Fruit fly (Drosophila melanogaster) whole organism, embryonic: ENCODE data around the gene Mst57Da.

Experiments
- CG10321 ChIP-seq: fragments of 200-800 bp; sonication (Bioruptor generic); IDR thresholded peaks from 2 replicates; pipeline ENCODE4 v1.3.6; 2022; ENCODE audit warnings: missing biosample characterization, missing genetic modification characterization
- CG10462 ChIP-seq: fragments of 200-800 bp; sonication (Bioruptor generic); optimal IDR thresholded peaks from 2 replicates; lab custom pipeline; 2016; ENCODE audit warnings: missing biosample characterization, missing genetic modification characterization
- CG11085 ChIP-seq: fragments of 200-800 bp; sonication (Bioruptor generic); IDR thresholded peaks from 2 replicates; pipeline ENCODE4 v1.3.6; 2022; ENCODE audit warnings: missing biosample characterization, missing genetic modification characterization
- CG11695 ChIP-seq: fragments of 200-800 bp; sonication (Bioruptor generic); IDR thresholded peaks from 3 replicates; pipeline ENCODE4 v1.3.6; 2022; ENCODE audit warnings: missing biosample characterization, missing genetic modification characterization
- CG12299 ChIP-seq: fragments of 200-800 bp; sonication (Bioruptor generic); optimal IDR thresholded peaks from 2 replicates; lab custom pipeline; 2018; ENCODE audit warnings: missing biosample characterization, mild to moderate bottlenecking, missing genetic modification characterization
- CG14441 ChIP-seq: fragments of 200-800 bp; sonication (Bioruptor generic); IDR thresholded peaks from 2 replicates; pipeline ENCODE4 v1.3.6; 2022; ENCODE audit warnings: missing biosample characterization, missing genetic modification characterization
- CG14710 ChIP-seq: fragments of 200-800 bp; sonication (Bioruptor generic); optimal IDR thresholded peaks from 3 replicates; lab custom pipeline; 2019; ENCODE audit warnings: missing biosample characterization, mild to moderate bottlenecking, missing genetic modification characterization, moderate library complexity
- CG15269 ChIP-seq: fragments of 200-800 bp; sonication (Bioruptor generic); optimal IDR thresholded peaks from 2 replicates; lab custom pipeline; 2018; ENCODE audit warnings: missing biosample characterization, mild to moderate bottlenecking, missing genetic modification characterization, moderate library complexity
- CG1602 ChIP-seq: fragments of 200-800 bp; sonication (Bioruptor generic); optimal IDR thresholded peaks from 3 replicates; lab custom pipeline; 2016; ENCODE audit warnings: missing biosample characterization, missing genetic modification characterization
- CG17385 ChIP-seq: fragments of 200-800 bp; sonication (Bioruptor generic); optimal IDR thresholded peaks from 3 replicates; lab custom pipeline; 2018; ENCODE audit warnings: missing biosample characterization, mild to moderate bottlenecking, missing genetic modification characterization
- CG17802 ChIP-seq: fragments of 200-800 bp; sonication (Bioruptor generic); optimal IDR thresholded peaks from 2 replicates; lab custom pipeline; 2018; ENCODE audit warnings: missing biosample characterization, mild to moderate bottlenecking, missing genetic modification characterization, moderate library complexity
- CG17829 ChIP-seq: fragments of 200-800 bp; optimal IDR thresholded peaks from 2 replicates; lab custom pipeline; 2019; ENCODE audit warnings: missing biosample characterization, mild to moderate bottlenecking, missing genetic modification characterization, moderate library complexity
- CG18764 ChIP-seq: fragments of 200-800 bp; sonication (Bioruptor generic); optimal IDR thresholded peaks from 3 replicates; lab custom pipeline; 2016; ENCODE audit warnings: missing biosample characterization, missing genetic modification characterization
- CG34224 ChIP-seq: fragments of 200-800 bp; sonication (Bioruptor generic); IDR thresholded peaks from 3 replicates; pipeline ENCODE4 v1.3.6; 2022; ENCODE audit warnings: missing biosample characterization, missing genetic modification characterization; ENCODE audit not compliant: partially characterized antibody
- CG34376 ChIP-seq: fragments of 200-800 bp; sonication (Bioruptor generic); optimal IDR thresholded peaks from 2 replicates; lab custom pipeline; 2018; ENCODE audit warnings: missing biosample characterization, mild to moderate bottlenecking, missing genetic modification characterization
- CG3838 ChIP-seq: fragments of 200-800 bp; sonication (Bioruptor generic); optimal IDR thresholded peaks from 3 replicates; lab custom pipeline; 2016; ENCODE audit warnings: missing biosample characterization, missing genetic modification characterization
- CG3847 ChIP-seq: fragments of 200-800 bp; sonication (Bioruptor generic); IDR thresholded peaks from 2 replicates; pipeline ENCODE4 v1.3.6; 2022; ENCODE audit warnings: missing biosample characterization, missing genetic modification characterization
- CG6272 ChIP-seq: fragments of 200-800 bp; sonication (Bioruptor generic); IDR thresholded peaks from 2 replicates; pipeline ENCODE4 v1.3.6; 2022; ENCODE audit warnings: missing biosample characterization, missing genetic modification characterization
- CG6683 ChIP-seq: fragments of 200-800 bp; sonication (Bioruptor generic); optimal IDR thresholded peaks from 2 replicates; lab custom pipeline; 2017; ENCODE audit warnings: missing biosample characterization, mild to moderate bottlenecking, missing genetic modification characterization, missing genetic modification reagents
- CG6765 ChIP-seq: fragments of 200-800 bp; sonication (Bioruptor generic); optimal IDR thresholded peaks from 3 replicates; lab custom pipeline; 2017; ENCODE audit warnings: missing biosample characterization, mild to moderate bottlenecking, missing genetic modification characterization
- CG8281 ChIP-seq: fragments of 200-800 bp; sonication (Bioruptor generic); optimal IDR thresholded peaks from 2 replicates; lab custom pipeline; 2018; ENCODE audit warnings: missing biosample characterization, mild to moderate bottlenecking, missing genetic modification characterization, moderate library complexity
- CG9876 ChIP-seq: fragments of 200-800 bp; sonication (Bioruptor generic); optimal IDR thresholded peaks from 2 replicates; lab custom pipeline; 2016; ENCODE audit warnings: missing biosample characterization, missing genetic modification characterization
- CkIIα-i1 ChIP-seq: fragments of 200-800 bp; sonication (Bioruptor generic); IDR thresholded peaks from 2 replicates; pipeline ENCODE4 v1.3.6; 2022; ENCODE audit warnings: missing biosample characterization, missing genetic modification characterization
- CrebB ChIP-seq: fragments of 200-800 bp; sonication (Bioruptor generic); optimal IDR thresholded peaks from 3 replicates; lab custom pipeline; 2018; ENCODE audit warnings: missing biosample characterization, mild to moderate bottlenecking, missing genetic modification characterization
- D19A ChIP-seq: fragments of 200-800 bp; optimal IDR thresholded peaks from 3 replicates; lab custom pipeline; 2019; ENCODE audit warnings: missing biosample characterization, mild to moderate bottlenecking, missing genetic modification characterization, moderate library complexity
- E2f1 ChIP-seq: fragments of 200-800 bp; sonication (Bioruptor generic); IDR thresholded peaks from 2 replicates; pipeline ENCODE4 v1.3.6; 2022; ENCODE audit warnings: missing biosample characterization, missing genetic modification characterization
- Jarid2 ChIP-seq: fragments of 200-800 bp; sonication (Bioruptor generic); optimal IDR thresholded peaks from 3 replicates; lab custom pipeline; 2017; ENCODE audit warnings: mild to moderate bottlenecking, missing biosample characterization, missing genetic modification reagents, missing genetic modification characterization
- Lpt ChIP-seq: fragments of >200 bp; optimal IDR thresholded peaks from 2 replicates; lab custom pipeline; 2018; ENCODE audit warnings: missing biosample characterization, missing genetic modification characterization
- Nf-YC ChIP-seq: fragments of 200-800 bp; optimal IDR thresholded peaks from 3 replicates; lab custom pipeline; 2019; ENCODE audit warnings: missing biosample characterization, mild to moderate bottlenecking, missing genetic modification characterization, moderate library complexity
- Oaz ChIP-seq: fragments of 200-800 bp; sonication (Bioruptor generic); IDR thresholded peaks from 2 replicates; pipeline ENCODE4 v1.3.6; 2022; ENCODE audit warnings: missing biosample characterization, missing genetic modification characterization
- PHDP ChIP-seq: fragments of 200-800 bp; sonication (Bioruptor generic); optimal IDR thresholded peaks from 3 replicates; lab custom pipeline; 2018; ENCODE audit warnings: missing biosample characterization, mild to moderate bottlenecking, missing genetic modification characterization, moderate library complexity
- Ravus ChIP-seq: fragments of 200-800 bp; sonication (Bioruptor generic); IDR thresholded peaks from 2 replicates; pipeline ENCODE4 v1.3.6; 2022; ENCODE audit warnings: missing biosample characterization, missing genetic modification characterization
- Rx ChIP-seq: fragments of 200-800 bp; sonication (Bioruptor generic); IDR thresholded peaks from 2 replicates; pipeline ENCODE4 v1.3.6; 2022; ENCODE audit warnings: missing biosample characterization, missing genetic modification characterization
- Scr ChIP-seq: fragments of 200-800 bp; sonication (Bioruptor generic); IDR thresholded peaks from 2 replicates; pipeline ENCODE4 v1.3.6; 2022; ENCODE audit warnings: missing biosample characterization, missing genetic modification characterization; ENCODE audit not compliant: partially characterized antibody
- Sry-δ ChIP-seq: fragments of 200-800 bp; sonication (Bioruptor generic); optimal IDR thresholded peaks from 2 replicates; lab custom pipeline; 2016; ENCODE audit warnings: missing biosample characterization, missing genetic modification characterization
- bab2 ChIP-seq: fragments of 200-800 bp; sonication (Bioruptor generic); optimal IDR thresholded peaks from 2 replicates; lab custom pipeline; 2016; ENCODE audit warnings: missing biosample characterization, missing genetic modification characterization
- caup ChIP-seq: fragments of 200-800 bp; sonication (Bioruptor generic); optimal IDR thresholded peaks from 3 replicates; lab custom pipeline; 2017; ENCODE audit warnings: missing biosample characterization, mild to moderate bottlenecking, missing genetic modification characterization, moderate library complexity; ENCODE audit not compliant: severe bottlenecking
- chif ChIP-seq, 2 experiments: fragments of 200-800 bp; sonication (Bioruptor generic); optimal IDR thresholded peaks; 3 replicates each; lab custom pipeline; 2016; ENCODE audit warnings: missing biosample characterization in 2 of 2, missing genetic modification characterization in 2 of 2
- ci ChIP-seq: fragments of 200-800 bp; sonication (Bioruptor generic); IDR thresholded peaks from 3 replicates; pipeline ENCODE4 v1.3.6; 2022; ENCODE audit warnings: missing biosample characterization, missing genetic modification characterization
- crol ChIP-seq: fragments of 200-800 bp; sonication (Bioruptor generic); IDR thresholded peaks from 2 replicates; pipeline ENCODE4 v1.3.6; 2022; ENCODE audit warnings: missing biosample characterization, missing genetic modification characterization
- esg ChIP-seq: fragments of 200-800 bp; sonication (Bioruptor generic); conservative IDR thresholded peaks from 2 replicates; pipeline ENCODE4 v1.3.6; 2022; ENCODE audit warnings: missing biosample characterization, missing genetic modification characterization
- exex ChIP-seq: fragments of 200-800 bp; sonication (Bioruptor generic); optimal IDR thresholded peaks from 4 replicates; lab custom pipeline; 2018; ENCODE audit warnings: missing biosample characterization, mild to moderate bottlenecking, missing genetic modification characterization, moderate library complexity
- fru ChIP-seq: fragments of >200 bp; optimal IDR thresholded peaks from 2 replicates; lab custom pipeline; 2017
- fu2 ChIP-seq: fragments of 200-800 bp; sonication (Bioruptor generic); optimal IDR thresholded peaks from 2 replicates; lab custom pipeline; 2016; ENCODE audit warnings: missing biosample characterization, missing genetic modification characterization
- gem ChIP-seq: fragments of 200-800 bp; sonication (Bioruptor generic); optimal IDR thresholded peaks from 2 replicates; lab custom pipeline; 2019; ENCODE audit warnings: missing biosample characterization, mild to moderate bottlenecking, missing genetic modification characterization, moderate library complexity
- kni ChIP-seq: fragments of 200-800 bp; sonication (Bioruptor generic); optimal IDR thresholded peaks from 3 replicates; lab custom pipeline; 2017; ENCODE audit warnings: mild to moderate bottlenecking, missing biosample characterization, missing genetic modification reagents, missing genetic modification characterization
- onecut ChIP-seq: fragments of 200-800 bp; sonication (Bioruptor generic); IDR thresholded peaks from 2 replicates; pipeline ENCODE4 v1.3.6; 2022; ENCODE audit warnings: missing biosample characterization, missing genetic modification characterization
- scrt ChIP-seq: fragments of 200-800 bp; sonication (Bioruptor generic); optimal IDR thresholded peaks from 2 replicates; lab custom pipeline; 2018; ENCODE audit warnings: missing biosample characterization, mild to moderate bottlenecking, missing genetic modification characterization, moderate library complexity
- slbo ChIP-seq: fragments of 200-800 bp; sonication (Bioruptor generic); IDR thresholded peaks from 2 replicates; pipeline ENCODE4 v1.3.6; 2022; ENCODE audit warnings: missing biosample characterization, missing genetic modification characterization
- wdn ChIP-seq: fragments of 200-800 bp; sonication (Bioruptor generic); IDR thresholded peaks from 2 replicates; pipeline ENCODE4 v1.3.6; 2022; ENCODE audit warnings: missing biosample characterization, missing genetic modification characterization

The Mst57Da gene

dm6 chr3R:25880198-25880970 lies 48.7 kb upstream of the Mst57Da start (continued):
- no peak for TF ChIP-seq fu2 (GFP tag; lab: Kevin White, UChicago)
- no peak for TF ChIP-seq CG34224 (GFP tag; lab: Robert Waterston, UW)
- no peak for TF ChIP-seq CG6765 (GFP tag; lab: Kevin White, UChicago)
- no peak for TF ChIP-seq CG11085 (GFP tag; lab: Robert Waterston, UW)
- no peak for TF ChIP-seq CrebB (tag; lab: Kevin White, UChicago)
- no peak for TF ChIP-seq CG9876 (GFP tag; lab: Kevin White, UChicago)
- no peak for TF ChIP-seq CG6272 (GFP tag; lab: Robert Waterston, UW)
- peak; percentile 64 for TF ChIP-seq CG14710
- peak; percentile 81 for TF ChIP-seq gem (tag; lab: Kevin White, UChicago)
- TF ChIP-seq Rx (GFP tag; lab: Robert Waterston, UW), result no peak
- no peak for TF ChIP-seq CkIIα-i1
- TF ChIP-seq kni, result no peak
- no peak for TF ChIP-seq Scr (GFP tag; lab: Robert Waterston, UW)
- no peak for TF ChIP-seq CG10321 (GFP tag; lab: Robert Waterston, UW)
- peak; percentile 15 for TF ChIP-seq Jarid2
- TF ChIP-seq bab2, result peak; percentile 15
- peak; percentile 35; the same call in 1 of the 2 replicates for TF ChIP-seq E2f1
- peak; percentile 68 for TF ChIP-seq ci (GFP tag; lab: Robert Waterston, UW)
- no peak for TF ChIP-seq CG8281 (tag; lab: Kevin White, UChicago)
- TF ChIP-seq Nf-YC (tag; lab: Kevin White, UChicago), result peak; percentile 1
- no peak for TF ChIP-seq CG3847 (GFP tag; lab: Robert Waterston, UW)
- peak; percentile 54 for TF ChIP-seq CG17385 (GFP tag; lab: Kevin White, UChicago)
- TF ChIP-seq caup (GFP tag; lab: Kevin White, UChicago), result peak; percentile 27
- TF ChIP-seq slbo (GFP tag; lab: Robert Waterston, UW), result peak; percentile 59
- TF ChIP-seq CG1602 (GFP tag; lab: Kevin White, UChicago), result peak; percentile 31
- peak; percentile 92 for TF ChIP-seq crol
- TF ChIP-seq CG17829 (tag; lab: Kevin White, UChicago), result peak; percentile 65
- TF ChIP-seq chif (GFP tag; optimal IDR thresholded peaks at IDR 0.05; lab: Kevin White, UChicago), result peak in 1 of 2 experiments; percentile 5
- no peak for TF ChIP-seq CG34376
- no peak for TF ChIP-seq wdn (GFP tag; lab: Robert Waterston, UW)
- TF ChIP-seq scrt (GFP tag; lab: Kevin White, UChicago), result no peak
- no peak for TF ChIP-seq CG17802 (tag; lab: Kevin White, UChicago)
- TF ChIP-seq Sry-δ (GFP tag; lab: Kevin White, UChicago), result no peak
- TF ChIP-seq CG6683 (GFP tag; lab: Kevin White, UChicago), result peak; percentile 3
- 0 out of 2 replicates have a peak, but pooled peaks have one; percentile 20 for TF ChIP-seq esg (GFP tag; lab: Robert Waterston, UW)
- TF ChIP-seq CG15269 (tag; lab: Kevin White, UChicago), result peak; percentile 59
- no peak for TF ChIP-seq Oaz (GFP tag; lab: Robert Waterston, UW)
- no peak for TF ChIP-seq exex (tag; lab: Kevin White, UChicago)
- TF ChIP-seq CG12299 (tag; lab: Kevin White, UChicago), result no peak
- TF ChIP-seq Lpt (GFP tag; lab: Kevin White, UChicago), result no peak
- TF ChIP-seq fru (lab: Kevin White, UChicago), result no peak
- TF ChIP-seq Ravus (GFP tag; lab: Robert Waterston, UW), result no peak
- TF ChIP-seq PHDP (tag; lab: Kevin White, UChicago), result peak; percentile 49
- TF ChIP-seq CG10462 (GFP tag; lab: Kevin White, UChicago), result no peak
- 0 out of 3 replicates have a peak, but pooled peaks have one; percentile 41 for TF ChIP-seq CG11695
- TF ChIP-seq CG18764 (GFP tag; lab: Kevin White, UChicago), result no peak
- TF ChIP-seq D19A (tag; lab: Kevin White, UChicago), result peak; percentile 50
- TF ChIP-seq CG3838 (GFP tag; lab: Kevin White, UChicago), result no peak
- no peak; the same call in 1 of the 2 replicates for TF ChIP-seq onecut (GFP tag; lab: Robert Waterston, UW)
- TF ChIP-seq CG14441, result no peak
